Fruit fly (Drosophila melanogaster) whole organism, embryonic: ENCODE results near the gene ver.

Experiments used
- CG10147 ChIP-seq: fragments of 200-800 bp; sonication (Bioruptor generic); optimal IDR thresholded peaks from 2 replicates; lab custom pipeline; 2019; ENCODE audit warnings: missing biosample characterization, mild to moderate bottlenecking, missing genetic modification characterization, moderate library complexity
- CG10462 ChIP-seq: fragments of 200-800 bp; sonication (Bioruptor generic); optimal IDR thresholded peaks from 2 replicates; lab custom pipeline; 2016; ENCODE audit warnings: missing biosample characterization, missing genetic modification characterization
- CG10654 ChIP-seq: fragments of 200-800 bp; sonication (Bioruptor generic); optimal IDR thresholded peaks from 2 replicates; lab custom pipeline; 2016; ENCODE audit warnings: missing biosample characterization, missing genetic modification characterization
- CG11723 ChIP-seq: fragments of 200-800 bp; sonication (Bioruptor generic); optimal IDR thresholded peaks from 2 replicates; lab custom pipeline; 2017; ENCODE audit warnings: missing biosample characterization, mild to moderate bottlenecking, missing genetic modification characterization
- CG12219 ChIP-seq: fragments of 200-800 bp; sonication (Bioruptor generic); optimal IDR thresholded peaks from 3 replicates; lab custom pipeline; 2018; ENCODE audit warnings: missing biosample characterization, mild to moderate bottlenecking, missing genetic modification characterization
- CG12236 ChIP-seq: fragments of 200-800 bp; sonication (Bioruptor generic); optimal IDR thresholded peaks from 2 replicates; lab custom pipeline; 2016; ENCODE audit warnings: missing biosample characterization, missing genetic modification characterization
- CG13123 ChIP-seq: fragments of 200-800 bp; sonication (Bioruptor generic); optimal IDR thresholded peaks from 2 replicates; lab custom pipeline; 2016; ENCODE audit warnings: missing biosample characterization, missing genetic modification characterization
- CG13287 ChIP-seq: fragments of 200-800 bp; sonication (Bioruptor generic); IDR thresholded peaks from 2 replicates; pipeline ENCODE4 v1.3.6; 2022; ENCODE audit warnings: missing biosample characterization, missing genetic modification characterization; ENCODE audit not compliant: partially characterized antibody
- CG13296 ChIP-seq: fragments of 200-800 bp; sonication (Bioruptor generic); optimal IDR thresholded peaks from 3 replicates; lab custom pipeline; 2018; ENCODE audit warnings: missing biosample characterization, mild to moderate bottlenecking, missing genetic modification characterization
- CG16779 ChIP-seq: fragments of 200-800 bp; sonication (Bioruptor generic); IDR thresholded peaks from 2 replicates; pipeline ENCODE4 v1.3.6; 2022; ENCODE audit warnings: missing biosample characterization, missing genetic modification characterization
- CG18764 ChIP-seq: fragments of 200-800 bp; sonication (Bioruptor generic); optimal IDR thresholded peaks from 3 replicates; lab custom pipeline; 2016; ENCODE audit warnings: missing biosample characterization, missing genetic modification characterization
- CG2889 ChIP-seq: fragments of 200-800 bp; sonication (Bioruptor generic); IDR thresholded peaks from 3 replicates; pipeline ENCODE4 v1.3.6; 2022; ENCODE audit warnings: missing biosample characterization, missing genetic modification characterization
- CG33213 ChIP-seq: fragments of 200-800 bp; sonication (Bioruptor generic); optimal IDR thresholded peaks from 3 replicates; lab custom pipeline; 2016; ENCODE audit warnings: missing biosample characterization, missing genetic modification characterization
- CG34376 ChIP-seq: fragments of 200-800 bp; sonication (Bioruptor generic); optimal IDR thresholded peaks from 2 replicates; lab custom pipeline; 2018; ENCODE audit warnings: missing biosample characterization, mild to moderate bottlenecking, missing genetic modification characterization
- CG3847 ChIP-seq: fragments of 200-800 bp; sonication (Bioruptor generic); IDR thresholded peaks from 2 replicates; pipeline ENCODE4 v1.3.6; 2022; ENCODE audit warnings: missing biosample characterization, missing genetic modification characterization
- CG43689 ChIP-seq: fragments of 200-800 bp; sonication (Bioruptor generic); IDR thresholded peaks from 2 replicates; pipeline ENCODE4 v1.3.6; 2022; ENCODE audit warnings: missing biosample characterization, missing genetic modification characterization
- CG6254 ChIP-seq: fragments of 200-800 bp; sonication (Bioruptor generic); optimal IDR thresholded peaks from 3 replicates; lab custom pipeline; 2017; ENCODE audit warnings: mild to moderate bottlenecking, missing biosample characterization, missing genetic modification reagents, missing genetic modification characterization
- CG6791 ChIP-seq: fragments of 200-800 bp; sonication (Bioruptor generic); IDR thresholded peaks from 3 replicates; pipeline ENCODE4 v1.3.6; 2022; ENCODE audit warnings: missing biosample characterization, missing genetic modification characterization; ENCODE audit not compliant: partially characterized antibody
- CG7987 ChIP-seq: fragments of 200-800 bp; sonication (Bioruptor generic); optimal IDR thresholded peaks from 2 replicates; lab custom pipeline; 2018; ENCODE audit warnings: missing biosample characterization, mild to moderate bottlenecking, missing genetic modification characterization, moderate library complexity
- CG9609 ChIP-seq: fragments of 200-800 bp; sonication (Bioruptor generic); optimal IDR thresholded peaks from 3 replicates; lab custom pipeline; 2016; ENCODE audit warnings: missing biosample characterization, missing genetic modification characterization
- Dek ChIP-seq: fragments of 200-800 bp; sonication (Bioruptor generic); optimal IDR thresholded peaks from 3 replicates; lab custom pipeline; 2019; ENCODE audit warnings: missing biosample characterization, mild to moderate bottlenecking, missing genetic modification characterization, moderate library complexity
- Dref ChIP-seq: fragments of 200-800 bp; sonication (Bioruptor generic); IDR thresholded peaks from 2 replicates; pipeline ENCODE4 v1.3.6; 2022; ENCODE audit warnings: missing biosample characterization, missing genetic modification characterization
- E2f2 ChIP-seq: fragments of 200-800 bp; sonication (Bioruptor generic); IDR thresholded peaks from 2 replicates; pipeline ENCODE4 v1.3.6; 2022; ENCODE audit warnings: missing biosample characterization, missing genetic modification characterization
- ERR ChIP-seq: fragments of 200-800 bp; sonication (Bioruptor generic); optimal IDR thresholded peaks from 2 replicates; lab custom pipeline; 2016; ENCODE audit warnings: missing biosample characterization, missing genetic modification characterization
- Ets97D ChIP-seq: fragments of 200-800 bp; sonication (Bioruptor generic); optimal IDR thresholded peaks from 3 replicates; lab custom pipeline; 2016; ENCODE audit warnings: missing biosample characterization, missing genetic modification characterization
- Fer3 ChIP-seq: fragments of 200-800 bp; sonication (Bioruptor generic); optimal IDR thresholded peaks from 2 replicates; lab custom pipeline; 2018; ENCODE audit warnings: missing biosample characterization, mild to moderate bottlenecking, missing genetic modification characterization, moderate library complexity
- H15 ChIP-seq: fragments of 200-800 bp; sonication (Bioruptor generic); IDR thresholded peaks from 3 replicates; pipeline ENCODE4 v1.3.6; 2022; ENCODE audit warnings: missing biosample characterization, missing genetic modification characterization
- HLH4C ChIP-seq: fragments of 200-800 bp; sonication (Bioruptor generic); IDR thresholded peaks from 3 replicates; pipeline ENCODE4 v1.3.6; 2022; ENCODE audit warnings: missing biosample characterization, missing genetic modification characterization; ENCODE audit not compliant: partially characterized antibody
- Myb ChIP-seq: fragments of 200-800 bp; sonication (Bioruptor generic); optimal IDR thresholded peaks from 2 replicates; lab custom pipeline; 2016; ENCODE audit warnings: missing biosample characterization, missing genetic modification characterization
- NK7.1 ChIP-seq: fragments of 200-800 bp; sonication (Bioruptor generic); optimal IDR thresholded peaks from 3 replicates; lab custom pipeline; 2016; ENCODE audit warnings: missing biosample characterization, missing genetic modification characterization
- Oaz ChIP-seq: fragments of 200-800 bp; sonication (Bioruptor generic); IDR thresholded peaks from 2 replicates; pipeline ENCODE4 v1.3.6; 2022; ENCODE audit warnings: missing biosample characterization, missing genetic modification characterization
- Rfx ChIP-seq: fragments of 200-800 bp; sonication (Bioruptor generic); IDR thresholded peaks from 2 replicates; pipeline ENCODE4 v1.3.6; 2022; ENCODE audit warnings: missing biosample characterization, missing genetic modification characterization
- Rx ChIP-seq: fragments of 200-800 bp; sonication (Bioruptor generic); IDR thresholded peaks from 2 replicates; pipeline ENCODE4 v1.3.6; 2022; ENCODE audit warnings: missing biosample characterization, missing genetic modification characterization
- Six4 ChIP-seq: fragments of 200-800 bp; sonication (Bioruptor generic); optimal IDR thresholded peaks from 2 replicates; lab custom pipeline; 2016; ENCODE audit warnings: missing biosample characterization, missing genetic modification characterization
- Sry-δ ChIP-seq: fragments of 200-800 bp; sonication (Bioruptor generic); optimal IDR thresholded peaks from 2 replicates; lab custom pipeline; 2016; ENCODE audit warnings: missing biosample characterization, missing genetic modification characterization
- Taf1 ChIP-seq: fragments of 200-800 bp; sonication (Bioruptor generic); IDR thresholded peaks from 2 replicates; pipeline ENCODE4 v1.3.6; 2022; ENCODE audit warnings: missing biosample characterization, missing genetic modification characterization
- abd-A ChIP-seq: fragments of 200-800 bp; sonication (Bioruptor generic); optimal IDR thresholded peaks from 3 replicates; lab custom pipeline; 2019; ENCODE audit warnings: missing biosample characterization, mild to moderate bottlenecking, missing genetic modification characterization, moderate library complexity
- al ChIP-seq: fragments of 200-800 bp; sonication (Bioruptor generic); IDR thresholded peaks from 2 replicates; pipeline ENCODE4 v1.3.6; 2022; ENCODE audit warnings: missing biosample characterization, missing genetic modification characterization
- ci ChIP-seq: fragments of 200-800 bp; sonication (Bioruptor generic); IDR thresholded peaks from 3 replicates; pipeline ENCODE4 v1.3.6; 2022; ENCODE audit warnings: missing biosample characterization, missing genetic modification characterization
- dan ChIP-seq: fragments of 200-800 bp; sonication (Bioruptor generic); IDR thresholded peaks from 2 replicates; pipeline ENCODE4 v1.3.6; 2022; ENCODE audit warnings: missing biosample characterization, missing genetic modification characterization
- dmrt11E ChIP-seq: fragments of 200-800 bp; sonication (Bioruptor generic); optimal IDR thresholded peaks from 3 replicates; lab custom pipeline; 2018; ENCODE audit warnings: missing biosample characterization, mild to moderate bottlenecking, missing genetic modification characterization, moderate library complexity
- emc ChIP-seq: fragments of 200-800 bp; sonication (Bioruptor generic); optimal IDR thresholded peaks from 2 replicates; lab custom pipeline; 2016; ENCODE audit warnings: missing biosample characterization, missing genetic modification characterization
- esg ChIP-seq: fragments of 200-800 bp; sonication (Bioruptor generic); conservative IDR thresholded peaks from 2 replicates; pipeline ENCODE4 v1.3.6; 2022; ENCODE audit warnings: missing biosample characterization, missing genetic modification characterization
- fd3F ChIP-seq: fragments of 200-800 bp; sonication (Bioruptor generic); optimal IDR thresholded peaks from 2 replicates; lab custom pipeline; 2018; ENCODE audit warnings: missing biosample characterization, mild to moderate bottlenecking, missing genetic modification characterization, moderate library complexity
- hth ChIP-seq: fragments of >200 bp; optimal IDR thresholded peaks from 2 replicates; lab custom pipeline; 2017; ENCODE audit warnings: inconsistent platforms
- ind ChIP-seq: fragments of 200-800 bp; sonication (Bioruptor generic); optimal IDR thresholded peaks from 3 replicates; lab custom pipeline; 2016; ENCODE audit warnings: missing biosample characterization, missing genetic modification characterization
- kah ChIP-seq: fragments of 200-800 bp; sonication (Bioruptor generic); optimal IDR thresholded peaks from 2 replicates; lab custom pipeline; 2018; ENCODE audit warnings: missing biosample characterization, mild to moderate bottlenecking, missing genetic modification characterization
- nmo ChIP-seq: fragments of 200-800 bp; sonication (Bioruptor generic); optimal IDR thresholded peaks from 2 replicates; lab custom pipeline; 2018; ENCODE audit warnings: missing biosample characterization, mild to moderate bottlenecking, missing genetic modification characterization, moderate library complexity
- pita ChIP-seq: fragments of 200-800 bp; sonication (Bioruptor generic); optimal IDR thresholded peaks from 2 replicates; lab custom pipeline; 2017; ENCODE audit warnings: missing biosample characterization, mild to moderate bottlenecking, missing genetic modification characterization
- pros ChIP-seq: fragments of 200-800 bp; sonication (Bioruptor generic); optimal IDR thresholded peaks from 3 replicates; lab custom pipeline; 2019; ENCODE audit warnings: missing biosample characterization, mild to moderate bottlenecking, missing genetic modification characterization, moderate library complexity
- run ChIP-seq: fragments of 200-800 bp; sonication (Bioruptor generic); optimal IDR thresholded peaks from 3 replicates; lab custom pipeline; 2018; ENCODE audit warnings: missing biosample characterization, mild to moderate bottlenecking, missing genetic modification characterization
- sim ChIP-seq: fragments of 200-800 bp; sonication (Bioruptor generic); IDR thresholded peaks from 2 replicates; pipeline ENCODE4 v1.3.6; 2022; ENCODE audit warnings: missing biosample characterization, missing genetic modification characterization
- tap ChIP-seq: fragments of 200-800 bp; optimal IDR thresholded peaks from 3 replicates; lab custom pipeline; 2019; ENCODE audit warnings: missing biosample characterization, mild to moderate bottlenecking, missing genetic modification characterization, moderate library complexity
- zfh1 ChIP-seq: fragments of 200-800 bp; sonication (Bioruptor generic); IDR thresholded peaks from 3 replicates; pipeline ENCODE4 v1.3.6; 2022; ENCODE audit warnings: missing biosample characterization, missing genetic modification characterization

Gene ver

dm6 chr3L:12507571-12507970 is 16.2 kb upstream of the ver start, which contains the start of gene CG10654 (continued):
- TF ChIP-seq fd3F (GFP tag; lab: Kevin White, UChicago) = no peak
- TF ChIP-seq HLH4C (GFP tag; lab: Robert Waterston, UW) = no peak
- TF ChIP-seq E2f2 (GFP tag; lab: Robert Waterston, UW) = peak; percentile 10; the same call in 1 of the 2 replicates
- TF ChIP-seq CG13296 (GFP tag; lab: Kevin White, UChicago) = peak; percentile 15
- TF ChIP-seq kah = no peak
- no peak for TF ChIP-seq ERR
- no peak for TF ChIP-seq Oaz (GFP tag; lab: Robert Waterston, UW)
- no peak for TF ChIP-seq CG13123 (GFP tag; lab: Kevin White, UChicago)
- TF ChIP-seq CG12236 = no peak
- TF ChIP-seq run (tag; lab: Kevin White, UChicago) = no peak
- TF ChIP-seq Ets97D = peak; percentile 38
- TF ChIP-seq CG10654 (GFP tag; lab: Kevin White, UChicago) = no peak
- TF ChIP-seq Taf1 (GFP tag; lab: Robert Waterston, UW) = no peak
- no peak for TF ChIP-seq NK7.1 (GFP tag; lab: Kevin White, UChicago)
- no peak for TF ChIP-seq CG13287 (GFP tag; lab: Robert Waterston, UW)
- no peak for TF ChIP-seq sim (GFP tag; lab: Robert Waterston, UW)
- no peak for TF ChIP-seq CG9609 (GFP tag; lab: Kevin White, UChicago)
- no peak for TF ChIP-seq Rx (GFP tag; lab: Robert Waterston, UW)
- TF ChIP-seq zfh1 = no peak
- no peak for TF ChIP-seq emc (GFP tag; lab: Kevin White, UChicago)
- no peak for TF ChIP-seq CG3847 (GFP tag; lab: Robert Waterston, UW)
- no peak for TF ChIP-seq CG16779 (GFP tag; lab: Robert Waterston, UW)
- no peak for TF ChIP-seq Myb (GFP tag; lab: Kevin White, UChicago)
- no peak for TF ChIP-seq H15 (GFP tag; lab: Robert Waterston, UW)
- TF ChIP-seq Rfx = 0 out of 2 replicates have a peak, but pooled peaks have one; percentile 18
- no peak for TF ChIP-seq CG10147 (GFP tag; lab: Kevin White, UChicago)
- no peak for TF ChIP-seq CG6254
- peak; percentile 60; the same call in 2 of the 3 replicates for TF ChIP-seq ci (GFP tag; lab: Robert Waterston, UW)
- TF ChIP-seq hth = no peak
- TF ChIP-seq CG34376 = peak; percentile 45
- 0 out of 3 replicates have a peak, but pooled peaks have one; percentile 38 for TF ChIP-seq CG6791 (GFP tag; lab: Robert Waterston, UW)
- no peak for TF ChIP-seq al (GFP tag; lab: Robert Waterston, UW)
- no peak for TF ChIP-seq esg (GFP tag; lab: Robert Waterston, UW)
- TF ChIP-seq Dek (tag; lab: Kevin White, UChicago) = no peak
- TF ChIP-seq CG7987 = peak; percentile 33
- no peak for TF ChIP-seq CG10462
- no peak for TF ChIP-seq Six4 (GFP tag; lab: Kevin White, UChicago)
- no peak for TF ChIP-seq CG18764

- peak; percentile 88 for TF ChIP-seq nmo (GFP tag; lab: Kevin White, UChicago)
- TF ChIP-seq dan (GFP tag; lab: Robert Waterston, UW) = no peak
- TF ChIP-seq pros (GFP tag; lab: Kevin White, UChicago) = peak; percentile 19
- TF ChIP-seq CG43689 (GFP tag; lab: Robert Waterston, UW) = peak; percentile 24; the same call in 1 of the 2 replicates
- no peak for TF ChIP-seq tap
- TF ChIP-seq ind (GFP tag; lab: Kevin White, UChicago) = peak; percentile 91
- peak; percentile 78 for TF ChIP-seq CG2889
- TF ChIP-seq Sry-δ (GFP tag; lab: Kevin White, UChicago) = peak; percentile 79
- peak; percentile 84 for TF ChIP-seq CG11723 (GFP tag; lab: Kevin White, UChicago)
- no peak for TF ChIP-seq pita (GFP tag; lab: Kevin White, UChicago)
- TF ChIP-seq Dref (GFP tag; lab: Robert Waterston, UW) = peak; percentile 53
- peak; percentile 89 for TF ChIP-seq CG33213 (GFP tag; lab: Kevin White, UChicago)
- TF ChIP-seq Fer3 = peak; percentile 87
- TF ChIP-seq abd-A (tag; lab: Kevin White, UChicago) = no peak
- peak; percentile 59 for TF ChIP-seq CG12219 (GFP tag; lab: Kevin White, UChicago)
- TF ChIP-seq dmrt11E (tag; lab: Kevin White, UChicago) = peak; percentile 75
Observed at dm6 chr3L:12514762-12515215, 9.0 kb upstream of the ver start, which contains the start of the genes sti and tral. Gene sti, minus strand, starts transcription at chr3L:12514815. Gene tral, plus strand, starts transcription at chr3L:12515059.
